Fruit fly (Drosophila melanogaster) whole organism, wandering third instar larva: ENCODE measurements around the gene CG14721.

Source experiments
- Abd-B ChIP-seq: fragments of >200 bp; optimal IDR thresholded peaks from 2 replicates; lab custom pipeline; 2017; ENCODE audit warnings: missing biosample characterization, missing genetic modification characterization
- CG9705 ChIP-seq: fragments of 200-800 bp; sonication (Bioruptor generic); optimal IDR thresholded peaks from 2 replicates; lab custom pipeline; 2018; ENCODE audit warnings: missing biosample characterization, mild to moderate bottlenecking, missing genetic modification characterization
- CrebA ChIP-seq: fragments of 200-800 bp; sonication (Bioruptor generic); optimal IDR thresholded peaks from 2 replicates; lab custom pipeline; 2016; ENCODE audit warnings: missing biosample characterization, mild to moderate bottlenecking, missing genetic modification characterization, borderline replicate concordance
- Dfd ChIP-seq: fragments of >200 bp; optimal IDR thresholded peaks from 2 replicates; lab custom pipeline; 2017; ENCODE audit warnings: missing biosample characterization, missing genetic modification characterization
- Dif ChIP-seq: fragments of 200-275, 200-300 bp; sonication (Bioruptor generic); optimal IDR thresholded peaks from 2 replicates; lab custom pipeline; 2018; ENCODE audit warnings: missing biosample characterization, missing genetic modification characterization; ENCODE audit not compliant: partially characterized antibody
- GATAd ChIP-seq: sonication (Bioruptor generic); optimal IDR thresholded peaks from 2 replicates; lab custom pipeline; 2016; ENCODE audit warnings: missing biosample characterization, missing genetic modification characterization
- HLH106 ChIP-seq: fragments of 200-800 bp; optimal IDR thresholded peaks from 3 replicates; lab custom pipeline; 2019; ENCODE audit warnings: missing biosample characterization, mild to moderate bottlenecking, missing genetic modification characterization, moderate library complexity
- Hnf4 ChIP-seq: fragments of 200-800 bp; sonication (Bioruptor generic); optimal IDR thresholded peaks from 2 replicates; lab custom pipeline; 2016; ENCODE audit warnings: missing biosample characterization, mild to moderate bottlenecking, missing genetic modification characterization
- Jra ChIP-seq: sonication (Bioruptor generic); optimal IDR thresholded peaks from 2 replicates; lab custom pipeline; 2016; ENCODE audit warnings: missing biosample characterization, missing genetic modification characterization
- Mio ChIP-seq: sonication (Bioruptor generic); optimal IDR thresholded peaks from 2 replicates; lab custom pipeline; 2016; ENCODE audit warnings: missing biosample characterization, missing genetic modification characterization
- Myc ChIP-seq: fragments of >200 bp; optimal IDR thresholded peaks from 2 replicates; lab custom pipeline; 2017
- N ChIP-seq: fragments of >200 bp; optimal IDR thresholded peaks from 2 replicates; lab custom pipeline; 2018; ENCODE audit warnings: missing biosample characterization, missing external identifiers, missing genetic modification characterization
- OdsH ChIP-seq: fragments of 200-800 bp; sonication (Bioruptor generic); optimal IDR thresholded peaks from 2 replicates; lab custom pipeline; 2016; ENCODE audit warnings: missing biosample characterization, mild to moderate bottlenecking, missing genetic modification characterization
- Vsx2 ChIP-seq: fragments of 200-300, 225-300 bp; sonication (Bioruptor generic); optimal IDR thresholded peaks from 2 replicates; lab custom pipeline; 2018; ENCODE audit warnings: missing biosample characterization, missing genetic modification characterization; ENCODE audit not compliant: partially characterized antibody
- br ChIP-seq: fragments of 200-800 bp; sonication (Bioruptor generic); optimal IDR thresholded peaks from 2 replicates; lab custom pipeline; 2016; ENCODE audit warnings: missing biosample characterization, missing genetic modification characterization
- brk ChIP-seq: fragments of 200-800 bp; sonication (Bioruptor generic); optimal IDR thresholded peaks from 2 replicates; lab custom pipeline; 2016; ENCODE audit warnings: missing biosample characterization, mild to moderate bottlenecking, missing genetic modification characterization
- dl ChIP-seq, 2 experiments: fragments of 175-275, 200-275 bp in 1 of 2; fragments of 200-275 bp in 1 of 2; sonication (Bioruptor generic); optimal IDR thresholded peaks; lab custom pipeline; 2018; ENCODE audit warnings: mild to moderate bottlenecking in 2 of 2, missing biosample characterization in 2 of 2, missing genetic modification characterization in 2 of 2, moderate library complexity in 2 of 2; ENCODE audit not compliant: partially characterized antibody in 2 of 2, insufficient read depth in 1 of 2
- dsf ChIP-seq: sonication (Bioruptor generic); optimal IDR thresholded peaks from 2 replicates; lab custom pipeline; 2016; ENCODE audit warnings: missing biosample characterization, missing genetic modification characterization, borderline replicate concordance
- ey ChIP-seq: fragments of 200-800 bp; sonication (Bioruptor generic); optimal IDR thresholded peaks from 2 replicates; lab custom pipeline; 2016; ENCODE audit warnings: missing biosample characterization, missing genetic modification characterization
- fru ChIP-seq: fragments of 200-800 bp; sonication (Bioruptor generic); optimal IDR thresholded peaks from 3 replicates; lab custom pipeline; 2016; ENCODE audit warnings: missing biosample characterization, mild to moderate bottlenecking, missing genetic modification characterization
- h ChIP-seq: fragments of 200-800 bp; sonication (Bioruptor generic); optimal IDR thresholded peaks from 3 replicates; lab custom pipeline; 2016; ENCODE audit warnings: missing biosample characterization, mild to moderate bottlenecking, missing genetic modification characterization
- jim ChIP-seq: fragments of 175-275, 200-325 bp; sonication (Bioruptor generic); optimal IDR thresholded peaks from 2 replicates; lab custom pipeline; 2016; ENCODE audit warnings: missing biosample characterization, mild to moderate bottlenecking, missing genetic modification characterization
- lola ChIP-seq: fragments of >200 bp; optimal IDR thresholded peaks from 2 replicates; lab custom pipeline; 2017; ENCODE audit warnings: missing biosample characterization, missing genetic modification characterization
- pan ChIP-seq: fragments of >200 bp; optimal IDR thresholded peaks from 2 replicates; lab custom pipeline; 2017
- psq ChIP-seq: fragments of 200-800 bp; sonication (Bioruptor generic); optimal IDR thresholded peaks from 3 replicates; lab custom pipeline; 2017; ENCODE audit warnings: missing biosample characterization, mild to moderate bottlenecking, missing genetic modification characterization, moderate library complexity
- rgr ChIP-seq: fragments of 200-800 bp; sonication (Bioruptor generic); optimal IDR thresholded peaks from 3 replicates; lab custom pipeline; 2016; ENCODE audit warnings: missing biosample characterization, mild to moderate bottlenecking, missing genetic modification characterization
- sage ChIP-seq: fragments of 200-800 bp; sonication (Bioruptor generic); optimal IDR thresholded peaks from 2 replicates; lab custom pipeline; 2016; ENCODE audit warnings: missing biosample characterization, mild to moderate bottlenecking, missing genetic modification characterization
- usp ChIP-seq: fragments of >200 bp; optimal IDR thresholded peaks from 2 replicates; lab custom pipeline; 2017; ENCODE audit warnings: missing biosample characterization, missing genetic modification characterization
- woc ChIP-seq: sonication (Bioruptor generic); optimal IDR thresholded peaks from 2 replicates; lab custom pipeline; 2016; ENCODE audit warnings: missing biosample characterization, mild to moderate bottlenecking, missing genetic modification characterization

CG14721 gene

DNA sequence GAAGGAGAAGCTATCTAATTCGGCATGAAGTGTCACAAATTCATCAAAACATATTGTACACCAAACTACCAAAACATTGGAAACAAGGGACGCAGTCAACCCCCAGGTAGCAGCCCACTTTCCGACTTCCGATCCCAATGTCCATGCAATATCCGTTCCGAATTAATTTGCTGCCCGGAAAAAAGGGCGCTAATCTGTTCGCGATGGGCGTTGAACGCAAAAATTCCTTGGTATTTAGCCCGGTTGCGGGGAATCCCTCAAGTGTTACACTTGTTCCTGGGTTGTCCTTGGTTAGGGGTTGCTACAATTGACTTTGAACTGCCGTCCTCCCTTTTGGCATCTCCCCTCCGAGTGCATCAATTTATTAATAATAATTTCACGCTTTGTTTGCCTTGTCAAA is 42.7 kb upstream of the CG14721 start:
- TF ChIP-seq Jra (GFP tag; lab: Kevin White, UChicago), result no peak

DNA sequence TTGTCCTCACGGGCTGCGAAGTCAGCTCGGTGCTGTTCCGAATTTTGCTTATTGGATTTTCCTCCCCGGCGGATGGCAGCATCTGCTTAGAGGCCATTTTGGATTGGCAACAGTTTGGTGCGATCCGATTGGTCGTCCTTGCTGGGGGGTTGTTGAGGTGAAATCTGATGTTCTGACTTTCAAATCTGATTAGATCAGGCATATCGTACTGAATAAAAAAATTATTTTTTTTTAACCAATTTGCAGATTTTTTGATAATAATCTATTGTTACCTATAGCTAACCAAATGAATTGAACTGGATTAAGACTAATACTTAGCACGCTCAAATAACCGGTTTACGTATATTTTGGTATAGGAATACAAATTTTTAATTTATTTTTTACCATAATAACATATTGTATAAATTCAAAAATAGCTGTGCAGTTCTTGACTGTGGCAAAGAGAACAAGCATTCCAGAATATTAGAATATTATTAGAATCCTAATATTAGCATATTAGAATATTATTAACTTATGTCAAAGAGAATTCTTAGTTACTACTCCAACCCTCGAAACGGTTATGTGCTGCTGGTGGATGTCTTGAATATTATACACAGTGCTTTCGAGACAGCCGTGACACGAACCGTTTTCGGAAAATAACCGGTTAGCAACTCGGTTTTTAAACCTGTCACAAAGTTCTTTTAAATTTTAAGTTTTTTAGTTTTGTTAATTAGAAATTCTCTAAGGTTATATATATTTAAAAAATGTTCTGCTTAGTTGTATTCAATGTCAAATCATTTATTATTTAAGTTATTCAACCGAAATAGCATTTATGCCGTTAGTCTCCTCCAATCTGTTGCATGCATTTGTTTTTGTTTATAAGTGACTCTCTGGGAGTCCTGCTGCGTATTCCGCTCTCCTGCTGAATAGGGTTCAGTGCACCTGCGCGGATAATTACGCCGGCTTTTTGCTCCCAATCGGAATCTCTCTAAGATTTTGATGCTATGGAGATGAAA is 40.6 kb upstream of the CG14721 start, which contains the start of gene Fer3:
Gene Fer3 (minus strand): TSS at position 1 of the 995 bp plus-strand sequence.
- TF ChIP-seq Myc (peak; percentile 44), GATAd (GFP tag; lab: Kevin White, UChicago) (no peak), N (no peak), woc (no peak), HLH106 (tag; lab: Kevin White, UChicago) (no peak)
- TF ChIP-seq, all 38 proteins: peak for 1

DNA sequence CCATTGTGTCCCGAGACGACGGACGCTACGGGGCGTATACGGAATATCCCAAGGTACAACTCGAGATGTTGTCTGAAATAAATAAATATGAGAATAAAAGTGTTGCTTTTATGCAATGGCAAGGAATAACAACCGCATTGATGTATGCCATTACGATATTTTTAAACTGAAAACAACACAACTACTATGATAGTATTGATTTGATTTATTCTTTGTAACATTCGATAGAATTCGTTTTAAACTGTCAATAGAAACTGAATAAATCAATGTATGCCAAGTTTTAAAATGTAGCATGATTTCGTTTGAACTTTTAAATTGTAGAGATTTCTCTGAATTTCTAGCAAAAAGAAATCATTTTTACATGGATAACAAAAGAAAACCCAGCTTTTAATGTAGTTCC is 39.0 kb upstream of the CG14721 start, which contains the start of gene CG14717:
Gene CG14717 (plus strand): TSS at position 301 of the 400 bp plus-strand sequence.
- TF ChIP-seq HLH106 (tag; lab: Kevin White, UChicago) (no peak), CrebA (GFP tag; lab: Kevin White, UChicago) (no peak), rgr (GFP tag; lab: Kevin White, UChicago) (no peak), Myc (no peak), psq (GFP tag; lab: Kevin White, UChicago) (no peak), woc (no peak), sage (no peak), h (GFP tag; lab: Kevin White, UChicago) (no peak), jim (GFP tag; lab: Kevin White, UChicago) (no peak), brk (GFP tag; lab: Kevin White, UChicago) (no peak), fru (GFP tag; lab: Kevin White, UChicago) (no peak)
- TF ChIP-seq, all 38 proteins: peak for 0

DNA sequence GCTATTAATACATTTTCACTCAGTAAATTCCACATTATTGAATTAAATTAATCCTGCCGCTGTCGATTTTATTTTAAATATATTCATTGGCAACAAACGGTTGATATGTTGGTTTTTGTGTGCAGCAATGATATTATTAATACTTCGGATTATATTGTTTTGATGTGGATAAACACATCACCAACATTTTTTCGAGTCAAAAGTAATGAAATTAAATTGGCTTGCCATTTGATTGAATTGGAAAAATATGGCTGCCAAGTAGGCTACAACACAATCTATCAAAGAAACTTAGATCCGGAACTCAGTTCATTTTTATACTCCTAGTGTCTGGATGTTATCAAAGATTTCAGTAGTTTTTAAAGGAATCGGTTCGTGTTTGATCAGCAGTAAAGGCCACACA is 34.9 kb upstream of the CG14721 start, which contains the start of gene CG14718:
Gene CG14718 (plus strand): TSS at position 301 of the 400 bp plus-strand sequence.
- TF ChIP-seq jim (GFP tag; lab: Kevin White, UChicago), result no peak
- TF ChIP-seq h (GFP tag; lab: Kevin White, UChicago), result no peak
- no peak for TF ChIP-seq Hnf4 (GFP tag; lab: Kevin White, UChicago)
- no peak for TF ChIP-seq Jra (GFP tag; lab: Kevin White, UChicago)
- no peak for TF ChIP-seq brk (GFP tag; lab: Kevin White, UChicago)
- no peak for TF ChIP-seq Mio (GFP tag; lab: Kevin White, UChicago)
- no peak for TF ChIP-seq CG9705 (GFP tag; lab: Kevin White, UChicago)
- no peak for TF ChIP-seq GATAd (GFP tag; lab: Kevin White, UChicago)
- TF ChIP-seq sage, result no peak
- TF ChIP-seq Dfd (GFP tag; lab: Kevin White, UChicago), result no peak
- no peak for TF ChIP-seq dl (GFP tag; optimal IDR thresholded peaks at IDR 0.05; lab: Kevin White, UChicago; ENCODE audit: insufficient read depth in 1 of 2, partially characterized antibody in 2 of 2)
- TF ChIP-seq Myc, result no peak
- TF ChIP-seq Dif, result no peak
- no peak for TF ChIP-seq CrebA (GFP tag; lab: Kevin White, UChicago)
- TF ChIP-seq rgr (GFP tag; lab: Kevin White, UChicago), result no peak

DNA sequence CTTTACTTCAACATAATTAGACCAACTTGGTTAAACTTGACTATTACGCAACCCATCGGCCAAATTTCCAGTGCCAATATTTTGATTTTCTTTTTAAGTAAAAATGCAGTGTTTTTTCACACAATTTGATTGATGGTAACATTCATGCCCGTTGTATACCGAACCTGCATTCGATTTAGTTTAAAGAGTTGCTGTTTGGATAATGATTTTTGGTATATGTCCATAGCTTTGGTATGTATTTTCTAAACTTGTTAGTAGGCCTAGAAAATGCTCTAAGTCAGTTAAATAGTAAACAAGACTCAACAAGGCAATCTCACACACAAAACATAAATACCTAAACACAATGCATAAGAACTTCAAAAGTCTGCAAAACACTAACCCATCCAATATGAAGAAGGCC is 31.5 kb upstream of the CG14721 start, which contains the start of gene I-t:
Gene I-t (plus strand): TSS at position 301 of the 400 bp plus-strand sequence.
- TF ChIP-seq Abd-B (GFP tag; lab: Kevin White, UChicago) (no peak), brk (GFP tag; lab: Kevin White, UChicago) (no peak), Mio (GFP tag; lab: Kevin White, UChicago) (no peak), sage (no peak), HLH106 (tag; lab: Kevin White, UChicago) (no peak), psq (GFP tag; lab: Kevin White, UChicago) (no peak), ey (no peak), lola (no peak), CG9705 (GFP tag; lab: Kevin White, UChicago) (no peak), CrebA (GFP tag; lab: Kevin White, UChicago) (no peak), pan (no peak), jim (GFP tag; lab: Kevin White, UChicago) (no peak)

DNA sequence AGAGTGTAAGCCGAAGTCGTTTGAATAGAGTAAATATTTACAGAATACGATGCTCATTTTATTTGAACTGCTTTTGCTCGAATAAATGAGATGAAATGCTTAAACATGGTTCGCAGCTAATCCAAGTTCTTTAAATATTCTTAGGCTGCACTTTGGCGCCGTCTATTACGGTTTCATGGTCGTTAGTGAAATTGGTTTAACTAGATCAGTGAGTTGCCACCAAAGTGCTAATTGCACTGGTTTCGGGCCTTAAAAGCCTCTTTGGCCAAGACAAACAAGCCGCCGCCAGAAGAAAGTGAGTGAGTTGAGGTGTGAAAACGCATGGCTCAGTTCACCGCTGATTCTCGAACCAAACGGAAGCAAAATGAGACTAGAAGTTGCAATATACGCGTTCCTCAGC is 23.9 kb upstream of the CG14721 start, which contains the start of gene CG14720:
Gene CG14720 (plus strand): TSS at position 301 of the 400 bp plus-strand sequence.
- TF ChIP-seq br (GFP tag; lab: Kevin White, UChicago), result no peak
- TF ChIP-seq ey, result no peak
- TF ChIP-seq jim (GFP tag; lab: Kevin White, UChicago), result no peak
- TF ChIP-seq Dif, result no peak
- TF ChIP-seq Jra (GFP tag; lab: Kevin White, UChicago), result no peak
- no peak for TF ChIP-seq usp (GFP tag; lab: Kevin White, UChicago)
- no peak for TF ChIP-seq lola
- no peak for TF ChIP-seq woc
- TF ChIP-seq dl (GFP tag; optimal IDR thresholded peaks at IDR 0.05; lab: Kevin White, UChicago; ENCODE audit: insufficient read depth in 1 of 2, partially characterized antibody in 2 of 2), result no peak
- TF ChIP-seq Dfd (GFP tag; lab: Kevin White, UChicago), result no peak
- no peak for TF ChIP-seq Mio (GFP tag; lab: Kevin White, UChicago)
- no peak for TF ChIP-seq dsf
- TF ChIP-seq Vsx2, result no peak
- no peak for TF ChIP-seq OdsH (GFP tag; lab: Kevin White, UChicago)
- TF ChIP-seq GATAd (GFP tag; lab: Kevin White, UChicago), result no peak
